Worm (Caenorhabditis elegans) whole organism, L4 larva: ENCODE measurements around the gene F56H9.8.
A peak's percentile ranks its signal among the peaks of the same experiment; 100 is the strongest.

Source experiments
- D1046.2 ChIP-seq: fragments of 200-800 bp; sonication (Bioruptor generic); IDR thresholded peaks from 2 replicates; pipeline ENCODE4 v1.3.6; 2022; ENCODE audit warnings: missing genetic modification characterization, missing compliant biosample characterization
- F10B5.3 ChIP-seq: sonication (generic microtip); optimal IDR thresholded peaks from 2 replicates; lab custom pipeline; 2016; ENCODE audit warnings: mild to moderate bottlenecking, missing genetic modification characterization, missing compliant biosample characterization
- F44E2.7 ChIP-seq: fragments of 200-800 bp; sonication (Bioruptor generic); IDR thresholded peaks from 2 replicates; pipeline ENCODE4 v2.1.2; 2022; ENCODE audit warnings: missing genetic modification characterization, missing compliant biosample characterization
- F49E8.2 ChIP-seq: sonication (generic microtip); optimal IDR thresholded peaks from 2 replicates; lab custom pipeline; 2016; ENCODE audit warnings: missing compliant biosample characterization, mild to moderate bottlenecking, missing genetic modification characterization, borderline replicate concordance
- R02D3.7 ChIP-seq: fragments of 150-350 bp; sonication (generic microtip); optimal IDR thresholded peaks from 3 replicates; lab custom pipeline; 2014; ENCODE audit warnings: missing biosample characterization, missing genetic modification characterization
- Y105C5A.15 ChIP-seq: fragments of 200-800 bp; sonication (Bioruptor generic); IDR thresholded peaks from 2 replicates; pipeline ENCODE4 v1.3.6; 2022; ENCODE audit warnings: missing genetic modification characterization, missing compliant biosample characterization
- Y5F2A.4 ChIP-seq: fragments of 200-800 bp; sonication (Bioruptor generic); optimal IDR thresholded peaks from 2 replicates; lab custom pipeline; 2018; ENCODE audit warnings: mild to moderate bottlenecking, missing genetic modification characterization, missing compliant biosample characterization
- Y75B8A.6 ChIP-seq: fragments of 200-800 bp; sonication (Bioruptor generic); IDR thresholded peaks from 2 replicates; pipeline ENCODE4 v1.3.6; 2022; ENCODE audit warnings: missing genetic modification reagents, missing genetic modification characterization, missing compliant biosample characterization
- ZK546.5 ChIP-seq, 2 experiments: sonication (generic microtip); optimal IDR thresholded peaks; 2 replicates each; lab custom pipeline; 2017; ENCODE audit warnings: missing biosample characterization in 2 of 2, missing genetic modification characterization in 2 of 2
- aly-2 ChIP-seq: sonication (generic microtip); optimal IDR thresholded peaks from 2 replicates; lab custom pipeline; 2018; ENCODE audit warnings: missing biosample characterization, missing genetic modification characterization
- ama-1 ChIP-seq: fragments of 150-350 bp; optimal IDR thresholded peaks from 2 replicates; lab custom pipeline; 2014; ENCODE audit warnings: inconsistent platforms, mixed read lengths
- ceh-20 ChIP-seq: fragments of 200-800 bp; sonication (Bioruptor generic); IDR thresholded peaks from 2 replicates; pipeline ENCODE4 v1.3.6; 2022; ENCODE audit warnings: missing genetic modification reagents, missing genetic modification characterization, missing compliant biosample characterization
- ceh-28 ChIP-seq: fragments of 150-350 bp; optimal IDR thresholded peaks from 2 replicates; lab custom pipeline; 2014; ENCODE audit warnings: missing biosample characterization, missing genetic modification reagents, missing genetic modification characterization
- ceh-32 ChIP-seq: sonication (generic microtip); optimal IDR thresholded peaks from 2 replicates; lab custom pipeline; 2016; ENCODE audit warnings: mild to moderate bottlenecking, missing genetic modification characterization, missing compliant biosample characterization; ENCODE audit not compliant: poor library complexity
- ceh-82 ChIP-seq: sonication (generic microtip); optimal IDR thresholded peaks from 2 replicates; lab custom pipeline; 2017; ENCODE audit warnings: missing biosample characterization, missing genetic modification characterization
- ces-1 ChIP-seq: fragments of 150-350 bp; sonication (generic microtip); optimal IDR thresholded peaks from 4 replicates; lab custom pipeline; 2014; ENCODE audit warnings: missing biosample characterization, missing genetic modification reagents, missing genetic modification characterization
- cey-2 ChIP-seq: sonication (generic microtip); optimal IDR thresholded peaks from 3 replicates; lab custom pipeline; 2017; ENCODE audit warnings: missing genetic modification characterization, mild to moderate bottlenecking, missing compliant biosample characterization, antibody characterized with exemption, borderline replicate concordance; ENCODE audit not compliant: insufficient read depth
- ctbp-1 ChIP-seq: fragments of 200-800 bp; sonication (Bioruptor generic); IDR thresholded peaks from 2 replicates; pipeline ENCODE4 v1.3.6; 2022; ENCODE audit warnings: missing genetic modification reagents, missing genetic modification characterization, missing compliant biosample characterization
- daf-19 ChIP-seq: fragments of 200-800 bp; sonication (Bioruptor generic); conservative IDR thresholded peaks from 2 replicates; pipeline ENCODE4 v1.3.6; 2022; ENCODE audit warnings: missing genetic modification characterization, missing compliant biosample characterization
- dmd-8 ChIP-seq: fragments of 200-800 bp; sonication (Bioruptor generic); IDR thresholded peaks from 2 replicates; pipeline ENCODE4 v1.3.6; 2022; ENCODE audit warnings: missing genetic modification characterization, missing compliant biosample characterization
- dve-1 ChIP-seq: sonication (generic microtip); optimal IDR thresholded peaks from 2 replicates; lab custom pipeline; 2017; ENCODE audit warnings: antibody characterized with exemption, mild to moderate bottlenecking, missing genetic modification characterization, missing compliant biosample characterization; ENCODE audit not compliant: insufficient read depth
- egl-43 ChIP-seq: fragments of 200-800 bp; sonication (Bioruptor generic); IDR thresholded peaks from 2 replicates; pipeline ENCODE4 v1.3.6; 2022; ENCODE audit warnings: missing genetic modification reagents, missing genetic modification characterization, missing compliant biosample characterization
- fkh-10 ChIP-seq: fragments of 150-350 bp; optimal IDR thresholded peaks from 2 replicates; lab custom pipeline; 2014; ENCODE audit warnings: missing biosample characterization, missing genetic modification reagents, missing genetic modification characterization
- hif-1 ChIP-seq, 2 experiments: sonication (generic microtip); optimal IDR thresholded peaks; 2 replicates each; lab custom pipeline; 2016 to 2017; ENCODE audit warnings: missing compliant biosample characterization in 2 of 2, missing genetic modification characterization in 2 of 2, missing genetic modification reagents in 2 of 2, missing genotype in 2 of 2, mild to moderate bottlenecking in 1 of 2
- hlh-11 ChIP-seq: fragments of 200-800 bp; sonication (Bioruptor generic); optimal IDR thresholded peaks from 2 replicates; lab custom pipeline; 2018; ENCODE audit warnings: mild to moderate bottlenecking, missing genetic modification characterization, missing compliant biosample characterization
- hlh-30 ChIP-seq: sonication (generic microtip); optimal IDR thresholded peaks from 2 replicates; lab custom pipeline; 2017; ENCODE audit warnings: antibody characterized with exemption, mild to moderate bottlenecking, missing genetic modification characterization, missing compliant biosample characterization; ENCODE audit not compliant: insufficient read depth
- hmg-1.1 ChIP-seq: fragments of 200-800 bp; sonication (Bioruptor generic); IDR thresholded peaks from 2 replicates; pipeline ENCODE4 v1.3.6; 2022; ENCODE audit warnings: missing genetic modification reagents, missing genetic modification characterization, missing compliant biosample characterization
- jun-1 ChIP-seq: fragments of 150-350 bp; optimal IDR thresholded peaks from 2 replicates; lab custom pipeline; 2014; ENCODE audit warnings: missing biosample characterization, missing genetic modification reagents, missing genetic modification characterization
- lin-1 ChIP-seq: fragments of 200-800 bp; sonication (Bioruptor generic); IDR thresholded peaks from 2 replicates; pipeline ENCODE4 v1.3.6; 2022; ENCODE audit warnings: missing genetic modification reagents, missing genetic modification characterization, missing compliant biosample characterization
- lin-13 ChIP-seq: fragments of 150-350 bp; optimal IDR thresholded peaks from 2 replicates; lab custom pipeline; 2014; ENCODE audit warnings: missing biosample characterization, missing genetic modification reagents, missing genetic modification characterization
- lin-15B ChIP-seq: fragments of 150-350 bp; sonication (generic microtip); optimal IDR thresholded peaks from 3 replicates; lab custom pipeline; 2014; ENCODE audit warnings: missing biosample characterization, missing genetic modification characterization
- lsy-2 ChIP-seq, 2 experiments: fragments of 150-350 bp in 1 of 2; sonication (generic microtip) in 1 of 2; optimal IDR thresholded peaks; 2 replicates each; lab custom pipeline; 2014 to 2017; ENCODE audit warnings: missing biosample characterization in 2 of 2, missing genetic modification characterization in 2 of 2
- mxl-2 ChIP-seq: fragments of 200-800 bp; sonication (Bioruptor generic); conservative IDR thresholded peaks from 2 replicates; pipeline ENCODE4 v1.3.6; 2022; ENCODE audit warnings: missing genetic modification reagents, missing genetic modification characterization, missing compliant biosample characterization
- mxl-3 ChIP-seq: fragments of 200-800 bp; sonication (Bioruptor generic); optimal IDR thresholded peaks from 2 replicates; lab custom pipeline; 2018; ENCODE audit warnings: mild to moderate bottlenecking, missing genetic modification characterization, missing compliant biosample characterization
- nhr-10 ChIP-seq: fragments of 150-350 bp; optimal IDR thresholded peaks from 2 replicates; lab custom pipeline; 2014; ENCODE audit warnings: missing biosample characterization, missing genetic modification characterization
- nhr-102 ChIP-seq: sonication (generic microtip); optimal IDR thresholded peaks from 2 replicates; lab custom pipeline; 2016; ENCODE audit warnings: mild to moderate bottlenecking, missing genetic modification characterization, moderate library complexity, missing compliant biosample characterization
- nhr-25 ChIP-seq: sonication (generic microtip); optimal IDR thresholded peaks from 2 replicates; lab custom pipeline; 2017; ENCODE audit warnings: missing genetic modification characterization, mild to moderate bottlenecking, missing compliant biosample characterization, antibody characterized with exemption, moderate library complexity, borderline replicate concordance; ENCODE audit not compliant: insufficient read depth
- nhr-28 ChIP-seq: fragments of 150-350 bp; optimal IDR thresholded peaks from 2 replicates; lab custom pipeline; 2014; ENCODE audit warnings: missing biosample characterization, missing genetic modification characterization
- nhr-42 ChIP-seq: fragments of 200-800 bp; sonication (Bioruptor generic); IDR thresholded peaks from 2 replicates; pipeline ENCODE4 v1.3.6; 2022; ENCODE audit warnings: missing genetic modification characterization, missing compliant biosample characterization
- nhr-76 ChIP-seq: fragments of 150-350 bp; optimal IDR thresholded peaks from 2 replicates; lab custom pipeline; 2014; ENCODE audit warnings: missing biosample characterization, missing genetic modification characterization
- php-3 ChIP-seq: fragments of 200-800 bp; sonication (Bioruptor generic); IDR thresholded peaks from 2 replicates; pipeline ENCODE4 v1.3.6; 2022; ENCODE audit warnings: missing genetic modification reagents, missing genetic modification characterization, missing compliant biosample characterization
- rbr-2 ChIP-seq: sonication (generic microtip); optimal IDR thresholded peaks from 2 replicates; lab custom pipeline; 2016; ENCODE audit warnings: missing genotype, missing genetic modification characterization, missing compliant biosample characterization
- saeg-2 ChIP-seq: fragments of 200-800 bp; sonication (Bioruptor generic); IDR thresholded peaks from 2 replicates; pipeline ENCODE4 v1.3.6; 2022; ENCODE audit warnings: missing genetic modification reagents, missing genetic modification characterization, missing compliant biosample characterization
- skn-1 ChIP-seq: fragments of 150-350 bp; optimal IDR thresholded peaks from 2 replicates; lab custom pipeline; 2014; ENCODE audit warnings: missing biosample characterization, missing genetic modification characterization
- spr-1 ChIP-seq: sonication (generic microtip); optimal IDR thresholded peaks from 2 replicates; lab custom pipeline; 2016; ENCODE audit warnings: mild to moderate bottlenecking, missing genetic modification characterization, missing compliant biosample characterization
- tra-1 ChIP-seq: fragments of 200-800 bp; sonication (Bioruptor generic); IDR thresholded peaks from 2 replicates; pipeline ENCODE4 v1.3.6; 2022; ENCODE audit warnings: missing genetic modification reagents, missing genetic modification characterization, missing compliant biosample characterization
- unc-39 ChIP-seq: sonication (generic microtip); optimal IDR thresholded peaks from 2 replicates; lab custom pipeline; 2017; ENCODE audit warnings: missing biosample characterization, missing genetic modification characterization
- unc-62 ChIP-seq, 3 experiments: fragments of 150-350 bp in 1 of 3; sonication (generic microtip); optimal IDR thresholded peaks in 2 of 3; peaks in 1 of 3; 1 replicate in 1 of 3; 2 replicates in 2 of 3; lab custom pipeline; 2014 to 2017; ENCODE audit warnings: missing biosample characterization in 3 of 3, missing genetic modification characterization in 3 of 3, missing genetic modification reagents in 3 of 3, missing genotype in 1 of 3
- zip-2 ChIP-seq: fragments of 150-350 bp; optimal IDR thresholded peaks from 2 replicates; lab custom pipeline; 2014; ENCODE audit warnings: missing biosample characterization, missing genetic modification characterization
- ztf-11 ChIP-seq: fragments of 150-350 bp; optimal IDR thresholded peaks from 2 replicates; lab custom pipeline; 2014; ENCODE audit warnings: missing biosample characterization, missing genetic modification characterization

The F56H9.8 gene

DNA sequence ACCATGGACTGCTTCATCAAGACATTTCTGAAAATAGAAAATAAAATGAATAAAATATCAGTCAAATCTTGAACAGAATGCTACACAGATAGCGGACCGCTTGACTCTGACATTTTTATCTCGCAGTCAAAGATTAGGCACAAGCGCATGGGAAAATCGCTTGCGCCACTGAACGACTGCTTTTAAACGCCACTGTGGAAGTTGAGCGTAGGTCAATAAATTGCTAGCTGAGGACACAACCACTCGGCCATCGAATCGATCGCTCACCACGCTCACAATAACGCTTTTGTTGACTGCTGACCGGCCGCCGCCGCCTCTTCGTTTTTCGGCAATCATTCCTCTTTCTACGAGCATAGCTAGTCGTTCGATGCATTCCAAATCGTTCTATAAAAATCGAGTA, 47.8 kb upstream of the F56H9.8 start (continued):
- TF ChIP-seq lin-13 (GFP tag; lab: Kevin White, UChicago) (peak; percentile 9), ZK546.5 (tag; optimal IDR thresholded peaks at IDR 0.05; lab: Kevin White, UChicago) (no peak), ama-1 (lab: Kevin White, UChicago) (no peak), nhr-10 (tag; lab: Kevin White, UChicago) (no peak), ceh-32 (tag; lab: Kevin White, UChicago) (no peak), F44E2.7 (GFP tag; lab: Robert Waterston, UW) (no peak), ctbp-1 (GFP tag; lab: Robert Waterston, UW) (0 out of 2 replicates have a peak, but pooled peaks have one; percentile 46), mxl-2 (GFP tag; lab: Robert Waterston, UW) (no peak), zip-2 (tag; lab: Kevin White, UChicago) (peak; percentile 54), saeg-2 (GFP tag; lab: Robert Waterston, UW) (peak; percentile 5; the same call in 1 of the 2 replicates), lin-15B (no peak), jun-1 (no peak), hlh-11 (tag; lab: Kevin White, UChicago) (peak; percentile 47), rbr-2 (tag; lab: Kevin White, UChicago) (peak; percentile 53), tra-1 (GFP tag; lab: Robert Waterston, UW) (0 out of 2 replicates have a peak, but pooled peaks have one; percentile 9), Y105C5A.15 (GFP tag; lab: Robert Waterston, UW) (no peak), unc-39 (no peak), egl-43 (GFP tag; lab: Robert Waterston, UW) (peak; percentile 86), ceh-82 (tag; lab: Kevin White, UChicago) (no peak), ceh-28 (no peak), nhr-102 (tag; lab: Kevin White, UChicago) (peak; percentile 49), hif-1 (tag; optimal IDR thresholded peaks at IDR 0.05; lab: Kevin White, UChicago) (no peak), fkh-10 (no peak), ztf-11 (tag; lab: Kevin White, UChicago) (no peak), ceh-20 (GFP tag; lab: Robert Waterston, UW) (0 out of 2 replicates have a peak, but pooled peaks have one; percentile 22), nhr-25 (tag; lab: Kevin White, UChicago) (peak; percentile 38), nhr-42 (no peak), dmd-8 (peak; percentile 60; the same call in 1 of the 2 replicates), daf-19 (GFP tag; lab: Robert Waterston, UW) (no peak), unc-62 (GFP tag; optimal IDR thresholded peaks at IDR 0.05 in 1 of 2; lab: Kevin White, UChicago) (peak in 1 of 2 experiments; percentile 94), unc-62 (tag; optimal IDR thresholded peaks at IDR 0.05; lab: Kevin White, UChicago) (no peak), skn-1 (tag; lab: Kevin White, UChicago) (no peak), spr-1 (tag; lab: Kevin White, UChicago) (peak; percentile 61), F10B5.3 (peak; percentile 24), php-3 (no peak), cey-2 (tag; lab: Kevin White, UChicago) (no peak), Y5F2A.4 (peak; percentile 7), aly-2 (no peak), R02D3.7 (no peak), mxl-3 (GFP tag; lab: Kevin White, UChicago) (peak; percentile 50), dve-1 (tag; lab: Kevin White, UChicago) (no peak), lsy-2 (tag; optimal IDR thresholded peaks at IDR 0.05; lab: Kevin White, UChicago) (peak in 1 of 2 experiments; percentile 42), ces-1 (GFP tag; lab: Kevin White, UChicago) (no peak), F49E8.2 (tag; lab: Kevin White, UChicago) (peak; percentile 53), D1046.2 (peak; percentile 83), nhr-76 (tag; lab: Kevin White, UChicago) (no peak), Y75B8A.6 (GFP tag; lab: Robert Waterston, UW) (peak; percentile 60; the same call in 1 of the 2 replicates), lin-1 (GFP tag; lab: Robert Waterston, UW) (peak; percentile 66; the same call in 1 of the 2 replicates), hmg-1.1 (GFP tag; lab: Robert Waterston, UW) (peak; percentile 56), hlh-30 (tag; lab: Kevin White, UChicago) (no peak), nhr-28 (tag; lab: Kevin White, UChicago) (peak; percentile 43)
